Fruit fly (Drosophila melanogaster): ENCODE measurements around the gene hll.

dm6 chr2L:14029235-14029634 is 2.4 kb downstream of the hll start:
- TF ChIP-seq psq (optimal IDR thresholded peaks at IDR 0.05) (no peak), h (optimal IDR thresholded peaks at IDR 0.05) (no peak), Myc (optimal IDR thresholded peaks at IDR 0.05) (no peak), insv (optimal IDR thresholded peaks at IDR 0.05) (no peak), ttk (optimal IDR thresholded peaks at IDR 0.05) (no peak), Sin3A (optimal IDR thresholded peaks at IDR 0.05) (no peak)
